Worm (Caenorhabditis elegans): ENCODE results near the gene ceh-36.
A peak's percentile ranks its signal among the peaks of the same experiment; 100 is the strongest.

DNA sequence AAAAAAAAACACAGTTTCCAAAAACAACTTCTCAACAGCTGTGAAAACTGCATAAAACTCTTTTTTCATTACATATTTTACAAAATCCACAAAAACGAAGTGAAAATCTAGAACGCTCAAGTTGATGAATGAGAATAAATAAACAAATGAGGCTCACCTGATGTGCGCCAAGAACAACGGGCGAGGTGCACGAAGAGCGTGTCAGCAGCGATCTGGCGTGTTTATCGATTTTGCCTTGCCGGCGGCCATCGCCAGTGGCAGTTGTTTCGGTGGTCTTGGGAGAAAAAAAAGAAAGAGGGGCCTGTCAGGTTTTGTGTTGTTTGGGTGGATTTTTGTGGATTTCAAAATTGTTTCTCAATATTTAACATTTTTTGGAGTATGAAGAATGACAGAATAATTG lies 12.5 kb downstream of the ceh-36 start, which contains the start of gene idhb-1:
- no peak for TF ChIP-seq F57C9.4 (tag; optimal IDR thresholded peaks at IDR 0.05)
- no peak for TF ChIP-seq mes-4 (tag; optimal IDR thresholded peaks at IDR 0.05)
- peak; percentile 65 for TF ChIP-seq lin-40 (tag; optimal IDR thresholded peaks at IDR 0.05)
- TF ChIP-seq ceh-100 (GFP tag; IDR thresholded peaks at IDR 0.05): no peak
- TF ChIP-seq lin-35 (GFP tag; optimal IDR thresholded peaks at IDR 0.05): no peak
- no peak for TF ChIP-seq F22D6.2 (tag; optimal IDR thresholded peaks at IDR 0.05)
- no peak for TF ChIP-seq lin-26 (GFP tag; IDR thresholded peaks at IDR 0.05)
- TF ChIP-seq hmg-20 (GFP tag; IDR thresholded peaks at IDR 0.05): no peak
- no peak for TF ChIP-seq B0019.2 (GFP tag; conservative IDR thresholded peaks at IDR 0.05)
- TF ChIP-seq sea-2 (GFP tag; IDR thresholded peaks at IDR 0.05): no peak
- no peak for TF ChIP-seq unc-130 (GFP tag; optimal IDR thresholded peaks at IDR 0.05)
- TF ChIP-seq ama-1 (optimal IDR thresholded peaks at IDR 0.05): no peak
- no peak for TF ChIP-seq ama-1 (GFP tag; optimal IDR thresholded peaks at IDR 0.05)
- TF ChIP-seq ZK185.1 (tag; optimal IDR thresholded peaks at IDR 0.05; ENCODE audit: poor library complexity, severe bottlenecking): peak; percentile 1
